Worm (Caenorhabditis elegans): ENCODE results near the gene nhr-173.

- TF ChIP-seq scrt-1 (GFP tag; IDR thresholded peaks at IDR 0.05) (no peak), hmg-4 (GFP tag; optimal IDR thresholded peaks at IDR 0.05) (no peak), flt-1 (GFP tag; IDR thresholded peaks at IDR 0.05) (no peak), ama-1 (optimal IDR thresholded peaks at IDR 0.05) (no peak), ceh-36 (tag; optimal IDR thresholded peaks at IDR 0.05) (no peak), hnd-1 (tag; optimal IDR thresholded peaks at IDR 0.05) (no peak), tbx-11 (GFP tag; IDR thresholded peaks at IDR 0.05) (no peak), tra-4 (tag; optimal IDR thresholded peaks at IDR 0.05) (no peak)
Measured at ce11 chrX:6674333-6674919, 19.1 kb downstream of the nhr-173 start, which contains the start of gene F38B6.4.
